Worm (Caenorhabditis elegans) whole organism, midembryonic: ENCODE results near the gene ndua-1.

ENCODE experiments used
- T22C8.4 ChIP-seq: fragments of 200-800 bp; sonication (Bioruptor generic); IDR thresholded peaks from 2 replicates; pipeline ENCODE4 v1.3.6; 2022; ENCODE audit warnings: missing genetic modification characterization, missing compliant biosample characterization
- cog-1 ChIP-seq: sonication (generic microtip); optimal IDR thresholded peaks from 2 replicates; lab custom pipeline; 2016; ENCODE audit warnings: missing genetic modification characterization, missing compliant biosample characterization
- flt-1 ChIP-seq: fragments of 200-800 bp; sonication (Bioruptor generic); IDR thresholded peaks from 2 replicates; pipeline ENCODE4 v1.3.6; 2022; ENCODE audit warnings: missing genetic modification characterization, missing compliant biosample characterization
- klf-2 ChIP-seq: fragments of 200-800 bp; sonication (Bioruptor generic); conservative IDR thresholded peaks from 2 replicates; pipeline ENCODE4 v1.3.6; 2022; ENCODE audit warnings: missing genetic modification reagents, missing genetic modification characterization, missing compliant biosample characterization
- med-1 ChIP-seq: sonication (generic microtip); optimal IDR thresholded peaks from 2 replicates; lab custom pipeline; 2017; ENCODE audit warnings: missing genetic modification characterization, mild to moderate bottlenecking, missing compliant biosample characterization, antibody characterized with exemption, missing genetic modification reagents; ENCODE audit not compliant: insufficient read depth
- ref-1 ChIP-seq: fragments of 200-800 bp; sonication (Bioruptor generic); conservative IDR thresholded peaks from 2 replicates; pipeline ENCODE4 v1.3.6; 2022; ENCODE audit warnings: missing genetic modification reagents, missing genetic modification characterization, missing compliant biosample characterization
- ztf-29 ChIP-seq: fragments of 200-800 bp; sonication (Bioruptor generic); IDR thresholded peaks from 2 replicates; pipeline ENCODE4 v1.3.6; 2022; ENCODE audit warnings: missing genetic modification reagents, missing genetic modification characterization, missing compliant biosample characterization

- TF ChIP-seq flt-1 (no peak), med-1 (GFP tag; lab: Kevin White, UChicago) (no peak), ref-1 (GFP tag; lab: Robert Waterston, UW) (no peak), cog-1 (tag; lab: Kevin White, UChicago) (peak; percentile 6), klf-2 (GFP tag; lab: Robert Waterston, UW) (no peak), ztf-29 (GFP tag; lab: Robert Waterston, UW) (no peak), T22C8.4 (GFP tag; lab: Robert Waterston, UW) (no peak)
Observed at ce11 chrV:20845524-20846208, 6.0 kb downstream of the ndua-1 start, which contains the start of the genes F31D4.2 and fkb-6.
